Fruit fly (Drosophila melanogaster): ENCODE measurements around the gene RpS4.

The RpS4 gene

DNA sequence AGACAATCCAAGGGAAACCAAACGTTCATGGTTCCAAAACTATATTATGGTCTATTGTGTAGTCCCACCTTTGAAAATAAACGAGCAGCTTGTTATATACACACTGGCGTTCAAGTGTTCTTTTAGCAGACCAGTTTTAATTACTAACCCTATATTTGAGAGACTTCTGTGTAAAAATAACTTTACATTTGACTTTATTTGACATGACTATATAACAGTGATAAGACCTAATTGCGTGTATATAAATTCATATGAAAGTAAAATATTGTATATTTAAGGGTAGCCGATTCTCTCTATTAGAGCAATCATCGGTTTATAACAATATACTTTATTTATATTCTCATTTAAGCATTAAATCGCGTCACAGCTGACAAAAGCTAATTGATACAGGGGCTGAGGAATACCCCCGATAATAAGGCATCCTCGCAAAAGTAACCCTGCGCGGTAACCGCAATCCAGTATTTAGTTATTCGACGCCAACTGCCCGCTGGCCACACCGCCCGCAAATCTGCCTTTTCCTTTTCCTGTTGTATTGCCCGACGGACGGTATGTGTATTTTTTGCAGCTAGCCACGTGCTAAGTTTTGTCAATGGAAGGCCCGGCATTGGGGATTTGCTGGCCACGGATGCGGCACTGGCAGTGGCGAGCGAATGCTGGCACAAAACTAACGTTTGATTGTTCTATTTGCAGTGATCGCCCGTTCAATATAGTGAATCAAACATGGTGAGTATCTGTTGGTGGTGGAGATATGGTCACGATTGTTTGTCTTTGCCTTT, at the start of gene RpS4:
TSS of gene RpS4 (plus strand) at position 465 of the 776 bp plus-strand sequence.
- peak; percentile 86 for TF ChIP-seq CG17801 (GFP tag; optimal IDR thresholded peaks at IDR 0.05; ENCODE audit: partially characterized antibody)

DNA sequence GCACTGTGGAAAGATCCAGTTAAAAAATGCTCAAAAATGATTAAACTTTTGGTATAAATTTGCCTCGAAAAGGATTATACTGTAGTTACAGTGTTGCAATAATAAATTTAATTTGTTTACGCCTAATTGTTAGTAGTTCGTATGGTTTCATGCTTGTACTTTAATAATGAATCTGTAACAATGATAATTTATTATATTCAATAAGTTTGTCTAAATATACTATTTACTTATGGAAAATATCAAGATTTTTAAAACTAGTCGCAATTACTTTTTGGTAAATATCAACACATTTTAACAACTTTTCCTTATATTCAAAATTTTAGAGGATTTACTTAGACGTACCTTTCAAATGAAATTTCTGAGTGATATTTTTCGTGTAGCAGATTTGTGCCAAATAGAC, 46.7 kb upstream of the RpS4 start, which contains the start of gene CG11262:
TSS of gene CG11262 (plus strand) at position 301 of the 400 bp plus-strand sequence.
- no peak for TF ChIP-seq CG17801 (GFP tag; optimal IDR thresholded peaks at IDR 0.05; ENCODE audit: partially characterized antibody)

DNA sequence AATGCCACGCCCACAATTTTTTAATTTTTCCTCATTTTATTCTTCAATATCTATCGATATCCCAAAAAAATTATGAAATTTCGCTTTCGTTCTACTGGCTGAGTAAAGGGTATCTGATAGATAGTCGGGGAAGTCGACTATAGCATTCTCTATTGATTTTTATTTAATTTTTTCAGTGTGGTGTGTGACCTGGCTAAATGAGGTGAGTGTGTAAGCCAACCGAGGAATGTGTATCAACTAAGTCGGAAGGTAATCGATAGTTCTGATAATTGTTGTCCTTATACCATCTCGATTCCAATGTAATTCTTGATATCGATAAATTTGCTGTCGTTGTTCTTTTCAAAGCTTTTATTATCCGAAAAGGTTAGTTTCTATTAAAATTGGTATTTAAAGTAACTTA, 35.1 kb upstream of the RpS4 start, which contains the start of gene CG11263:
TSS of gene CG11263 (plus strand) at position 328 of the 400 bp plus-strand sequence.
- no peak for TF ChIP-seq CG17801 (GFP tag; optimal IDR thresholded peaks at IDR 0.05; ENCODE audit: partially characterized antibody)

DNA sequence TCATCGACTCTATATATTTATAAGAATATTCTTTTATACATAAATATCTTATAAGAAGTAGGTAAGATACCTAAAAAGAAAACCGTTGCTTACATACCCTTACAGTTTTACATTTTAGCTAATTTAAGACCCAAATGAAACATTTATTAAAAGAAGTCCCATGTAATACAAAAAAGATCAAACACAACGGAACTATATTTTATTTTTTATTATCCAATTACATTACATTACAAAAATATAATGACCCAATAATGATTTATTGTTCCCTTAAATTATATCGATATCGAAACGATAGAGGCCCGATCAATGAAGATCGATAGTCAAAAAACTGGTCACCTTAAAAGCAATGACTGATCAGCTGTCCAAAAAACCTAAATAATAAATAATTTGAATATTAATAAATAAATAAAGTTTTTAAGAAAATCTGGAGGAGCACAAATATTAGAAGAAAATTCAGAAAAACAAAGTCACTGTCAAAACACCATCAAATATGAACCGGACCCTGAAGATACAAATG, 33.6 kb upstream of the RpS4 start:
- TF ChIP-seq CG17801 (GFP tag; optimal IDR thresholded peaks at IDR 0.05; ENCODE audit: partially characterized antibody) = peak; percentile 2

DNA sequence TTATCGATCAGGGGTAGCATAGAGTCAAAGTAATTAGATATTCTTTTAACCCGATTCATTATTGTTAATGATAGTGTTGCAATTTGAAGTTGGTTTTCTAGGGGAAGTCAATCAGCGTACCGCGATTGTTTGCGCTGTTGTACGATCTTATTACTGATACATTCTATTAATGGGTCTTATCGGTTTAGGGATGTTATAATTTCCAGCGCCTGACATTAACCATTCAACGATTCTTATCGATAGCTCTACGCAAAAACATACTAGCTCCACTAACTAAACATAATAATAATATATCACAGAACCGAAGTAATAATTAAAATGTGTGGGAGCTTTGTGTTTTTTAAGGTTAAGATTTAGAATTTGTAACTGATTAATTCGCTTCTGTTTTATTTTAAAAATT, 30.0 kb upstream of the RpS4 start, which contains the start of gene Cul6:
TSS of gene Cul6 (minus strand) at position 175 of the 400 bp plus-strand sequence.
- no peak for TF ChIP-seq CG17801 (GFP tag; optimal IDR thresholded peaks at IDR 0.05; ENCODE audit: partially characterized antibody)

DNA sequence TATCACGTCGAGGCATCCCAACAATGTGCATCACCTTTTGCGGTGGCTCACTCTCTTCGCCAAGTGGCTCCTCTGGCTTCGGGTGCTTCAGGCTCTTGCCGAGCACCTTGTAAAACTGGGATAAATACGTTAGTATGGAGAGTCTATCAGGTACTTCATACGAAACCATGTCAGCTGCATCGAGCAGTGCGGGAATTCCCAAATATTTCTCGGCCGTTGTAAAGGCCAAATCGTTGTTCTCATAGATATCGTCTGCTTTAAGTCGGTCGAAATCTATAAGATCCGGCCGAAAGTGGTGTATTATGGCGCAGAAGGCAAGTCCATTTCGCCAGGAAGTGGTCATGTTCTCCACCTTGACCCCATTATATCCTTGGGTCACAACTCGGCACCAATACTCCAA, 26.9 kb upstream of the RpS4 start:
- TF ChIP-seq CG17801 (GFP tag; optimal IDR thresholded peaks at IDR 0.05; ENCODE audit: partially characterized antibody) = no peak

DNA sequence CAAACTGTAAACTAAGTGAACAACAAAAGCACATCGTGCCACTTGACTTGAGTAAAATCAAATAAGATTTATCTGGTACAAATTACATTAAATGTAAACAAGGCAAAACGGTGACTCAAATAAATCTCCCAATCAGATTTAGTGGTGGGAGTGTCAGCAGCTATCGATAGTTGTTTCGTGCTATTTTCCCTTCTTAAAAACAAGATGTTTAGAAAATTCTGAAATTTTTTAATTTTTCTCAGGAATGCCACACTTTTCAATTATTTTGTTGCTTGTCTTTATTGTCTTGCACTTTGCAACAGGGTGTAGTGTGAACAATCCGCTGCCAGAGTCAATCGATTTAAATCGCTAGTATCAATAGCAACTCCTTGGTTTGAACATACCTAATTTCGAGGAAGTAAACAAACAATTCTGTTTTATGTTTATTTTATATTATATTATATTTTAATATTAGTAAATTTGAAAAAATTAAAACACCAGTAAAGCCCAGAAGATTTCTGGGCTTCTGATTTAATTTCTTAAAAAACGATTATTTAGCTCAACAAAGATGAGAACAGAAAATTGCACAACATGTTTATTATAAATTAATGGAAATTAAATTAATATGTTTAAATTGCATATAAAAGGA, 26.2 kb upstream of the RpS4 start, which contains the start of gene MICAL-like:
TSS of gene MICAL-like (minus strand) at position 138 of the 628 bp plus-strand sequence.
- peak; percentile 24 for TF ChIP-seq CG17801 (GFP tag; optimal IDR thresholded peaks at IDR 0.05; ENCODE audit: partially characterized antibody)

DNA sequence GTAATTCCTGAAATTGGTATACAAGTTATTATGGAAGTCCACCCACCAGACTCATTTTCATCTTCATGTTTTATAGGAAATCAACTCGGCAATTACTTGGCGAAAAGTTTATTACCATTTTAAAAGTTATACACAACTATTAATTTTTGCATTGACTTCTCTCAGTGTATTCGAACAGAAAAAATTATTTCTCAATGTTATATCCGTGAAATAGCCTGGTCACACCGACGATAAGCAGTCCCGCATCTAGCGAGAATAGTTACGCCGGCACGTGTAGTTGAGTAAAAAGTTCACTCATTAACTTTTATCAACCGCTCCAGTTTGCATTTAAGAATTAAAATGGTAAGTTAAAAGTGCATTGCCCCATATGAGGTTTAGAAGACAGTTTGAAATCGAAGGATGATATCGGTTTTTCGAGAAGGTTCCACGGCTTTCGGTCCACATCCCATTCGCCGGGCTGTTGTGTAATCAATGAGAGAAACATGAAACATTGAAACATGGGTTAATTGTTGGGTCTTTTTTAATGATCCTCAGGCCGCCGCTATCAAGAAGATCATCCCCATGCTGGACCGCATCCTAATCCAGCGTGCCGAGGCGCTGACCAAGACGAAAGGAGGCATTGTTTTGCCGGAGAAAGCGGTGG, 25.6 kb upstream of the RpS4 start, which contains the start of gene CG11267:
TSS of gene CG11267 (plus strand) at position 228 of the 643 bp plus-strand sequence.
- TF ChIP-seq CG17801 (GFP tag; optimal IDR thresholded peaks at IDR 0.05; ENCODE audit: partially characterized antibody) = peak; percentile 84

DNA sequence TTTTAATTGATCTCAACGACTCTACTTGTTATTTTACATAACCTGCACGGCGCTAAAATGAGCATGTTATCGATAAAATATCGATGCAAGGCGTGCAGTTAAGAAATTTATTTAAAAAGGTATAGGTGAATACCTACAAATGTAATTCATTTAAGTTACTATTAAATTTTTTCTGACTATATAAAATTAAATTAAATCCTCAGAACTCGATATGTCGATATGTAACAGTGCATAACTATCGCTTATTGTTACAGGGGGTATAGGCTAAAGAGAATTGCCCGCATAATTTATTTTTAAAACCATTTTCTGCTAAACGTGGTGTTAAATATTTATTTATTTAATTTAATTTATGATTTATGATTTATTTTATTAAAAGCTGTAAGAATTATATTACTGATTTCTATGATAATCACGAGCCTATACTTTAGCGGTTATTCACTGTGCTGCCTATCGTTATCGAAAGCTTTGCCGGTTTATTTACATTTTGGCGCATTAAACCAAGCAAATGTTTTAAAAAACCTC, 23.7 kb upstream of the RpS4 start, which contains the start of the genes mRpL20 and Icmt:
TSS of gene mRpL20 (minus strand) at position 65 of the 522 bp plus-strand sequence.
TSS of gene Icmt (plus strand) at position 464 of the 522 bp plus-strand sequence.
- peak; percentile 92 for TF ChIP-seq CG17801 (GFP tag; optimal IDR thresholded peaks at IDR 0.05; ENCODE audit: partially characterized antibody)

DNA sequence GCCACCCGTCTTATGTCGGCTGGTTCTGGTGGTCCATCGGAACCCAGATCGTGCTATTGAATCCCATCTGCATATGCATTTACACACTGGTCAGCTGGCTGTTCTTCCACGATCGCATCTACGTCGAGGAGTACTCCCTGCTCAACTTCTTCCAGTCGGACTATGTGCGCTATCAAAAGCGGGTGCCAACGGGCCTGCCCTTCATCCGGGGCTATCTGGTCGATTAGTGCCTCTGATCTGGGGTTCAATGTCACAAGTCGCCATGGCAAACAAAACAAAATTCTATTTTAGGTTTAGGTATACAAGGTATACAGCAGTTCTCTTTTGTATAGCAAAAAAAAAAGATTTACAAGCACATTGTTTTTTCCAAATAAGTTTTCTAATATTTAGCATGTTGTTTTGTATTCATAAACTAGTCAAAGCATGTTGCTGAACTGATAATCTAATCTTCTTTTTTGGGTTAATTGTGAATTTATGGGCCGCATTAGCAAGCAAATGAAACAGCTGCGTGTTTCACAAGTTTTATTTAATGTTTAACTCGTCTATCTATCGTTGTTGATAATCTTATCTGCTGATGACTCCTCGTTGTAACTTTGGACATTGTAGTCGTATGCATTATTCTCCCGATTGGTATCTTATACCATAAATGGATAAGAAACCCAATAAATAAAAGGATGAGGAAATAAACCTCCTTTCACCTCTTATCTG, 22.2 kb upstream of the RpS4 start:
- TF ChIP-seq CG17801 (GFP tag; optimal IDR thresholded peaks at IDR 0.05; ENCODE audit: partially characterized antibody) = no peak

DNA sequence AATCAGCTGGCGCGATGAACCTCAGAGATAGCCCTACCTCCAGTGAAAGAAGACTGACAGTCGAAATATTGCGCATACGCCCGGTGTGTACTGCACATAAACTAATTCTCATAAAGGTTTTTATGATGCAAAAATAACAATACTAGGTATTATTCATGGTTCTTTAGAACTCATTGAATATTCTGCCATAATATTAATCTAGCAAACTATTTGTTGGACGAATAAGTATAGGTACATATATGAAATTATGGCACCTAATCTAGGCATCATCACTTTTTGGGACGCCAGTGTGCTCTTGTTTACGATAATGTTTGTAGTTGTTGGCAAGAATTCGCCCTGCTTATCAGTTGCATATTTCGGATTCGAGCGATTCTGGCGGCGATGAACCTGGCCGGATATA, 19.8 kb upstream of the RpS4 start:
- TF ChIP-seq CG17801 (GFP tag; optimal IDR thresholded peaks at IDR 0.05; ENCODE audit: partially characterized antibody) = no peak

DNA sequence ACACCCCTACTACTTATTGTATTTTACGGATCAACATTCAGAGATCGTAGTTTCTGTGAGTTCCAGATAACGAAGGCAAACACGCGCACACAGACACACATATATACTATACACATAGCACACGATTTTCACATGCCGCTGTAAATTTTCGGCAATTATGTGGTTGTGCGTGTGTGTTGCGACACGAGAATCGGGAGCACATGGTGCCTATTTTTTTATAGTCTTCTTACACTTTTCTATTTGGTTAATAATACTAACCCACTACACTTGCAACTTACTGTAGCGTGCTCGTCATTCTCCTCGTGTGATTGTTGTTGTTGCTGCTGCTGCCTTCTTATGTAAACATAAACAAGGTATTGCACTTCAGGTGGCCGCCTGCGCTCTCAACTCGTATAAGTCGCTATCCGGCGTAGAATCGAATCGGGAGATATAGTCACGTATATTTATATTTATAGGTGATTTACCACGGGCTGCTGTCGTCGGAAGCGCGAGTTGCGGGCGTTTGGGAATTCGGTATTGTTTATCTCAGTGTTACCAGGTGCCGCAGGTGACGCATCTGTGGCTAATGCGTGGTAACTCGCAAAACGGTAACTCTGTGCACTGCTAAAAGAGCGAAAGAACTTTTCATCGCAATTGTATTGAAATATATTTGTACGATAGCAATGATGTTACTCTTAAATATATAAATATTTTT, 19.2 kb upstream of the RpS4 start, which contains the start of gene Adk2:
TSS of gene Adk2 (minus strand) at position 529 of the 694 bp plus-strand sequence.
- no peak for TF ChIP-seq CG17801 (GFP tag; optimal IDR thresholded peaks at IDR 0.05; ENCODE audit: partially characterized antibody)

DNA sequence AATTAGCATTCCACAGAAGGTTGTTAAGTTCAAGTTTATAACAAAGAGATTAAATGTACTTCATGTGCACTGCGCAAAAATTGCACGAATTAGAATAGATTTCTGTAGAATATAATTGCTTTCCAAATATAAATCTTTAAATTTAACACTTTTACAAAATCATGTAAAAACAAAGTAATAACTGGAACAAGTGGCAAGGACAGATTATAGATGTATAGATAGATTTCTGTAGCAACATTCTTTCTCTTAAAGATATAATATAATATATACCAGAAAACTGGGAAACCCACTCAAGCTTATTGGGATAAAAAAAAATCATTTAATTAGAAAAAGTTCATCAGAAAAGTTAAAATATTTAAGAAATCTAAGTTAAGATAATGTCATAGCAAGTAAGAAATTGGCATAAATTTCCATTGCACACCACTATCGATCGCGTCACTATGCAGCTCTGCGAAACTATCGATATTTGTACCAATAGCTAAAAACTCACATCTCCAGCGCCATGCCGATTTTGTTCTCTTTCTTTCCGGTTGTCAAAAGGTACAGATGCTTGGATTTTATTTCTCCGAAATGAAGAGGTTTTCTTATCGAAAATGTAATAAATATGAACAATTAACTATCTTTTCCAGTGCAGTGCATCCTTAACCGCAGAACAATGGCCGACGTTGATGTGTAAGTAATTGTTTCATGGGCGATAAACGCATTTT, 18.5 kb upstream of the RpS4 start, which contains the start of gene RpS12:
TSS of gene RpS12 (plus strand) at position 499 of the 707 bp plus-strand sequence.
- TF ChIP-seq CG17801 (GFP tag; optimal IDR thresholded peaks at IDR 0.05; ENCODE audit: partially characterized antibody) = peak; percentile 73

All from ovary, adult (tissue).